Fruit fly (Drosophila melanogaster) whole organism, prepupa: Measurements from ENCODE around the gene CG5122.

Source experiments
- CG10669 ChIP-seq: fragments of 200-800 bp; sonication (Bioruptor generic); optimal IDR thresholded peaks from 3 replicates; lab custom pipeline; 2018; ENCODE audit warnings: missing biosample characterization, mild to moderate bottlenecking, missing genetic modification characterization, moderate library complexity
- CG11902 ChIP-seq: fragments of 200-800 bp; sonication (Bioruptor generic); optimal IDR thresholded peaks from 3 replicates; lab custom pipeline; 2016; ENCODE audit warnings: missing biosample characterization, missing genetic modification characterization
- CG15336 ChIP-seq: fragments of 200-800 bp; sonication (Bioruptor generic); IDR thresholded peaks from 2 replicates; pipeline ENCODE4 v1.3.6; 2022; ENCODE audit warnings: missing biosample characterization, missing genetic modification characterization
- CG1621 ChIP-seq: fragments of 200-800 bp; sonication (Bioruptor generic); optimal IDR thresholded peaks from 3 replicates; lab custom pipeline; 2018; ENCODE audit warnings: missing biosample characterization, mild to moderate bottlenecking, missing genetic modification characterization
- CG3032 ChIP-seq: fragments of 200-800 bp; optimal IDR thresholded peaks from 2 replicates; lab custom pipeline; 2019; ENCODE audit warnings: missing biosample characterization, mild to moderate bottlenecking, missing genetic modification characterization, moderate library complexity
- CG31627 ChIP-seq: fragments of 200-800 bp; sonication (Bioruptor generic); optimal IDR thresholded peaks from 3 replicates; lab custom pipeline; 2016; ENCODE audit warnings: missing biosample characterization, missing genetic modification characterization
- CG32006 ChIP-seq: fragments of 200-800 bp; sonication (Bioruptor generic); optimal IDR thresholded peaks from 3 replicates; lab custom pipeline; 2017; ENCODE audit warnings: missing biosample characterization, mild to moderate bottlenecking, missing genetic modification characterization
- CG34406 ChIP-seq: fragments of 200-800 bp; sonication (Bioruptor generic); optimal IDR thresholded peaks from 3 replicates; lab custom pipeline; 2016; ENCODE audit warnings: missing biosample characterization, missing genetic modification characterization
- CG4318 ChIP-seq: fragments of 200-800 bp; sonication (Bioruptor generic); optimal IDR thresholded peaks from 3 replicates; lab custom pipeline; 2017; ENCODE audit warnings: missing biosample characterization, mild to moderate bottlenecking, missing genetic modification characterization
- CG6163 ChIP-seq: fragments of 200-800 bp; sonication (Bioruptor generic); IDR thresholded peaks from 3 replicates; pipeline ENCODE4 v1.3.6; 2022; ENCODE audit warnings: missing biosample characterization, missing genetic modification characterization
- CG6276 ChIP-seq: fragments of 200-800 bp; sonication (Bioruptor generic); optimal IDR thresholded peaks from 2 replicates; lab custom pipeline; 2017; ENCODE audit warnings: missing biosample characterization, mild to moderate bottlenecking, missing genetic modification characterization
- CG6854 ChIP-seq: fragments of 200-800 bp; sonication (Bioruptor generic); optimal IDR thresholded peaks from 2 replicates; lab custom pipeline; 2017; ENCODE audit warnings: missing biosample characterization, mild to moderate bottlenecking, missing genetic modification characterization
- CG7368 ChIP-seq: fragments of 200-800 bp; sonication (Bioruptor generic); optimal IDR thresholded peaks from 3 replicates; lab custom pipeline; 2016; ENCODE audit warnings: missing biosample characterization, missing genetic modification characterization
- CG8319 ChIP-seq: fragments of 200-800 bp; sonication (Bioruptor generic); optimal IDR thresholded peaks from 3 replicates; lab custom pipeline; 2016; ENCODE audit warnings: missing biosample characterization, missing genetic modification characterization
- CG8632 ChIP-seq: fragments of 200-800 bp; sonication (Bioruptor generic); optimal IDR thresholded peaks from 3 replicates; lab custom pipeline; 2016; ENCODE audit warnings: missing biosample characterization, missing genetic modification characterization
- CG9139 ChIP-seq: fragments of 200-800 bp; sonication (Bioruptor generic); optimal IDR thresholded peaks from 3 replicates; lab custom pipeline; 2017; ENCODE audit warnings: missing biosample characterization, mild to moderate bottlenecking, missing genetic modification characterization
- Eip75B ChIP-seq: fragments of 200-800 bp; sonication (Bioruptor generic); optimal IDR thresholded peaks from 3 replicates; lab custom pipeline; 2016; ENCODE audit warnings: missing biosample characterization, missing genetic modification characterization
- Eip78C ChIP-seq: fragments of 200-800 bp; sonication (Bioruptor generic); peaks from one replicate; lab custom pipeline; 2016; ENCODE audit warnings: missing biosample characterization, missing genetic modification characterization
- Ets21C ChIP-seq: fragments of 200-800 bp; sonication (Bioruptor generic); optimal IDR thresholded peaks from 3 replicates; lab custom pipeline; 2016; ENCODE audit warnings: missing biosample characterization, missing genetic modification characterization
- Gug ChIP-seq: fragments of 200-800 bp; sonication (Bioruptor generic); IDR thresholded peaks from 2 replicates; pipeline ENCODE4 v1.3.6; 2022; ENCODE audit warnings: missing biosample characterization, missing genetic modification characterization
- Hr38 ChIP-seq: sonication (Bioruptor generic); optimal IDR thresholded peaks from 2 replicates; lab custom pipeline; 2016; ENCODE audit warnings: missing biosample characterization, missing genetic modification characterization
- Hr4 ChIP-seq: fragments of 200-800 bp; sonication (Bioruptor generic); optimal IDR thresholded peaks from 3 replicates; lab custom pipeline; 2016; ENCODE audit warnings: missing biosample characterization, missing genetic modification characterization
- Lpt ChIP-seq: fragments of 200-800 bp; sonication (Bioruptor generic); optimal IDR thresholded peaks from 3 replicates; lab custom pipeline; 2016; ENCODE audit warnings: missing biosample characterization, missing genetic modification characterization
- Met ChIP-seq: fragments of 200-800 bp; sonication (Bioruptor generic); optimal IDR thresholded peaks from 3 replicates; lab custom pipeline; 2016; ENCODE audit warnings: missing biosample characterization, missing genetic modification characterization
- Smox ChIP-seq: fragments of 200-800 bp; sonication (Bioruptor generic); optimal IDR thresholded peaks from 3 replicates; lab custom pipeline; 2016; ENCODE audit warnings: missing biosample characterization, missing genetic modification characterization
- Sox102F ChIP-seq: fragments of 200-800 bp; sonication (Bioruptor generic); optimal IDR thresholded peaks from 2 replicates; lab custom pipeline; 2016; ENCODE audit warnings: missing biosample characterization, mild to moderate bottlenecking, missing genetic modification characterization
- achi ChIP-seq: fragments of 200-800 bp; sonication (Bioruptor generic); optimal IDR thresholded peaks from 3 replicates; lab custom pipeline; 2016; ENCODE audit warnings: missing biosample characterization, missing genetic modification characterization
- cyc ChIP-seq: fragments of 200-800 bp; sonication (Bioruptor generic); optimal IDR thresholded peaks from 3 replicates; lab custom pipeline; 2016; ENCODE audit warnings: missing biosample characterization, missing genetic modification characterization
- dac ChIP-seq: fragments of 200-800 bp; sonication (Bioruptor generic); optimal IDR thresholded peaks from 2 replicates; lab custom pipeline; 2017; ENCODE audit warnings: missing biosample characterization, mild to moderate bottlenecking, missing genetic modification characterization
- dsx ChIP-seq: fragments of 200-800 bp; optimal IDR thresholded peaks from 3 replicates; lab custom pipeline; 2019; ENCODE audit warnings: missing biosample characterization, mild to moderate bottlenecking, missing genetic modification characterization, moderate library complexity; ENCODE audit not compliant: poor library complexity, severe bottlenecking
- eg ChIP-seq: fragments of 200-800 bp; sonication (Bioruptor generic); IDR thresholded peaks from 3 replicates; pipeline ENCODE4 v1.3.6; 2022; ENCODE audit warnings: missing biosample characterization, missing genetic modification characterization
- esn ChIP-seq: fragments of 200-800 bp; sonication (Bioruptor generic); optimal IDR thresholded peaks from 2 replicates; lab custom pipeline; 2016; ENCODE audit warnings: missing biosample characterization, mild to moderate bottlenecking, missing genetic modification characterization, moderate library complexity
- fd59A ChIP-seq: fragments of 200-800 bp; sonication (Bioruptor generic); optimal IDR thresholded peaks from 2 replicates; lab custom pipeline; 2017; ENCODE audit warnings: missing biosample characterization, mild to moderate bottlenecking, missing genetic modification characterization, missing genetic modification reagents
- fd85E ChIP-seq: fragments of 200-800 bp; sonication (Bioruptor generic); optimal IDR thresholded peaks from 3 replicates; lab custom pipeline; 2016; ENCODE audit warnings: missing biosample characterization, missing genetic modification characterization
- fkh ChIP-seq: fragments of 200-800 bp; sonication (Bioruptor generic); optimal IDR thresholded peaks from 3 replicates; lab custom pipeline; 2017; ENCODE audit warnings: missing biosample characterization, mild to moderate bottlenecking, missing genetic modification characterization, moderate library complexity
- lz ChIP-seq: fragments of 200-800 bp; sonication (Bioruptor generic); optimal IDR thresholded peaks from 3 replicates; lab custom pipeline; 2016; ENCODE audit warnings: missing biosample characterization, missing genetic modification characterization
- salr ChIP-seq, 2 experiments: fragments of 200-800 bp; sonication (Bioruptor generic); optimal IDR thresholded peaks; 3 replicates each; lab custom pipeline; 2016 to 2018; ENCODE audit warnings: missing biosample characterization in 2 of 2, missing genetic modification characterization in 2 of 2, mild to moderate bottlenecking in 1 of 2
- svp ChIP-seq: fragments of 200-800 bp; sonication (Bioruptor generic); peaks from one replicate; lab custom pipeline; 2016; ENCODE audit warnings: missing biosample characterization, missing genetic modification characterization

The CG5122 gene

DNA sequence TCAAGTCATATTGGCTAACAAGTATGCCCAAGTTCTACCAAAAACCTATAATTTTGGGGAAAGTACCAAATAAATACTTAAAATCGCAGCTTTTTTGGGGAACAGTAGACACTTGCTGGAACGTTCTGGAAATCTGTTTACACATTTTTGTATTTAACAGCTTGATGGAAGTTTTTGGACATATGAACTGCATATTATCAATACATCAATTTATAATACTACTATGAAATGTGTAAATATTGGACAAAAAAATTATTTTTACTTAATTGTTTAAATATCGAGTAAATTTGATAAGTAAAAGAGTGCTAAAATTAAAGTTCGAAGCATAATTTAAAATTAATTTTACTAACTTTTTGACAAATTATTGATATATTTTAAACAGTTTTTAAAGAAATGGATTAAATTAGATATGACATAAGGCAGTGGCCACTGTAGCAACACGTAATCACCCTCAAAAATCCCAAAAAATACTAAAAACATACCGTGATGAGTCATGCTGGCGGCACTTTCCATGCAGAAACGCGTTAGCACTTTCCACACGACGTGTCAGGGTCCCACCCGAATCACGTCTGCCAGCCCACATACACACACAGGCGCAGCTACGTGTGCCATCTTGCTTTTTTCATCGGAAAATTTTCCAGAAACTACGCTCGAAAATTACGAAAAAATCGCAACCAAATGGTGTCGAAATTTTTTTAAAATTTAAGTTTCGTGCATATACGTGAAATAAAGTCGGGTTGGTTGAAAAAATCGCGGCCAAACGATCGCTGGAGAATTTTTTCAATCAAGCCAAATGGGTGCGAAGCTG is 34.8 kb downstream of the CG5122 start, which contains the start of gene Sirt1 (continued):
- peak; percentile 39 for TF ChIP-seq fkh (GFP tag; lab: Kevin White, UChicago)
- peak; percentile 85 for TF ChIP-seq esn
- TF ChIP-seq CG11902: peak; percentile 76
- peak; percentile 65 for TF ChIP-seq Ets21C (GFP tag; lab: Kevin White, UChicago)
- TF ChIP-seq Eip75B (GFP tag; lab: Kevin White, UChicago): peak; percentile 74
- peak; percentile 80 for TF ChIP-seq CG6276 (GFP tag; lab: Kevin White, UChicago)
- TF ChIP-seq CG9139 (GFP tag; lab: Kevin White, UChicago): no peak
- peak; percentile 60 for TF ChIP-seq Lpt (GFP tag; lab: Kevin White, UChicago)
- TF ChIP-seq Gug (GFP tag; lab: Robert Waterston, UW): no peak; the same call in none of the 2 replicates
- TF ChIP-seq cyc (GFP tag; lab: Kevin White, UChicago): peak; percentile 81
- peak; percentile 66 for TF ChIP-seq CG7368
- peak; percentile 86 for TF ChIP-seq CG4318 (GFP tag; lab: Kevin White, UChicago)
- peak; percentile 75 for TF ChIP-seq fd59A (GFP tag; lab: Kevin White, UChicago)
- TF ChIP-seq svp (GFP tag; lab: Kevin White, UChicago): no peak
- peak; percentile 87 for TF ChIP-seq CG3032 (tag; lab: Kevin White, UChicago)
- TF ChIP-seq eg (GFP tag; lab: Robert Waterston, UW): peak; percentile 61; the same call in 2 of the 3 replicates
- TF ChIP-seq CG31627 (GFP tag; lab: Kevin White, UChicago): peak; percentile 86
- peak; percentile 32 for TF ChIP-seq Sox102F (GFP tag; lab: Kevin White, UChicago)
- TF ChIP-seq CG1621 (tag; lab: Kevin White, UChicago): peak; percentile 41
- peak; percentile 87 for TF ChIP-seq CG8632 (GFP tag; lab: Kevin White, UChicago)

DNA sequence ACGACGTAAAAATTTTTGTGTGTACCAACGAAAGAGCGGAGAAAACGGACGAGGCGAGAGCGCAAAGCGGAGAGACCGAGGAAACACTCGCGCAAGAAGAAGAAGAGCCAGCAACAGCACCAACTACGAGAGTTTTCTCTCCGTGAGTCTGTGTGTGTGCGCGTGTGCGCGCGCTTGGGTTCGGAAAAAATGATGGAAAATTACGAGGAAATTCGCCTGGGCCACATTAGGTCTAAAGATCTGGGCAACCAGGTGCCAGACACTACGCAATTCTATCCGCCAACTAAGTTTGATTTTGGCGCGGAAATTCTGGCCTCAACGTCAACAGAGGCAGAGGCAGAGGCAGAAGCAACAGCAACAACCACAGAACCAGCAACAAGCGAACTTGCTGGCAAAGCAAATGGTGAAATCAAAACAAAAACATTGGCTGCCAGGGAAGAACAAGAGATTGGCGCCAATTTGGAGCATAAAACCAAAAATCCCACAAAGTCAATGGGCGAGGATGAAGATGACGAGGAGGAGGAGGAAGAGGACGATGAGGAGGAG is 35.5 kb downstream of the CG5122 start, which contains the start of gene DnaJ-H:
Gene DnaJ-H, minus strand, starts transcription at position 271 of the 546 bp plus-strand sequence.
- TF ChIP-seq Eip78C (GFP tag; lab: Kevin White, UChicago) (no peak), Smox (GFP tag; lab: Kevin White, UChicago) (no peak), achi (GFP tag; lab: Kevin White, UChicago) (no peak), CG6276 (GFP tag; lab: Kevin White, UChicago) (no peak), Lpt (GFP tag; lab: Kevin White, UChicago) (no peak), salr (GFP tag; optimal IDR thresholded peaks at IDR 0.05; lab: Kevin White, UChicago) (no peak), fd85E (GFP tag; lab: Kevin White, UChicago) (peak; percentile 25), CG6854 (peak; percentile 22)

DNA sequence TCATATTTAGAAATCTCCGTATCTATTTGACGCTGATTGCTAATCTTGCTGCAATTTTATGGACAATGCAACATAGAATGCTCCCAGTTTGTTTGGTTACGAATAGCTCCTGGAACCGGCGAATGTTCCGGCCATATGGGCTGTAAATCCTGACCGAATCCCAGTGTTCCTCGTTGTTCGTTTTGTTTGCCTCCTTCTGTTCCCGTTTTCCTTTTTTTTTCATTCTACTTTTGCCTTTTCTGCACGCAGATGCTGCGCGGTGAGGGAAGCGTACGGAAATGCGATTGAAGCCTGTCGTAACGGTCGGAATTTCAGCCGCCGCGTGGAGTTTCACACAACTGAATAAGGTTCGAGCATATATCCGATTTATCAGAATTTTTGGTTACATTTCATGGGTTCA is 45.7 kb downstream of the CG5122 start, which contains the start of gene CG43925:
Gene CG43925, plus strand, starts transcription at position 301 of the 400 bp plus-strand sequence.
- TF ChIP-seq Hr4 (GFP tag; lab: Kevin White, UChicago): no peak
- TF ChIP-seq Hr38 (GFP tag; lab: Kevin White, UChicago): no peak
- no peak for TF ChIP-seq CG8632 (GFP tag; lab: Kevin White, UChicago)
- no peak for TF ChIP-seq CG8319 (GFP tag; lab: Kevin White, UChicago)
- no peak for TF ChIP-seq CG15336 (GFP tag; lab: Robert Waterston, UW)
- no peak for TF ChIP-seq CG11902
- no peak for TF ChIP-seq CG34406 (GFP tag; lab: Kevin White, UChicago)
- TF ChIP-seq dsx (GFP tag; lab: Kevin White, UChicago): no peak
- no peak for TF ChIP-seq Lpt (GFP tag; lab: Kevin White, UChicago)
- no peak for TF ChIP-seq fkh (GFP tag; lab: Kevin White, UChicago)
- TF ChIP-seq achi (GFP tag; lab: Kevin White, UChicago): no peak
- TF ChIP-seq CG6163: no peak
- TF ChIP-seq Met (GFP tag; lab: Kevin White, UChicago): no peak
- TF ChIP-seq lz (GFP tag; lab: Kevin White, UChicago): no peak
- no peak for TF ChIP-seq dac
- TF ChIP-seq CG32006: no peak
- TF ChIP-seq CG10669 (GFP tag; lab: Kevin White, UChicago): no peak
- TF ChIP-seq CG6276 (GFP tag; lab: Kevin White, UChicago): no peak
- TF ChIP-seq, all 60 proteins: peak for 0
